Worm (Caenorhabditis elegans): ENCODE measurements around the gene snpc-3.4.

ce11 chrIII:4034984-4035383, 15.1 kb downstream of the snpc-3.4 start:
- TF ChIP-seq snpc-4 (GFP tag; optimal IDR thresholded peaks at IDR 0.05) (no peak), snpc-4 (tag; optimal IDR thresholded peaks at IDR 0.05) (no peak), atf-7 (tag; optimal IDR thresholded peaks at IDR 0.05) (no peak), pha-4 (tag; optimal IDR thresholded peaks at IDR 0.05) (no peak), nhr-90 (tag; optimal IDR thresholded peaks at IDR 0.05) (no peak), tbp1 (GFP tag; optimal IDR thresholded peaks at IDR 0.05) (no peak), dpl-1 (GFP tag; optimal IDR thresholded peaks at IDR 0.05) (no peak), ceh-58 (GFP tag; IDR thresholded peaks at IDR 0.05) (no peak), ztf-26 (tag; optimal IDR thresholded peaks at IDR 0.05) (no peak), B0019.2 (GFP tag; conservative IDR thresholded peaks at IDR 0.05) (no peak), unc-62 (GFP tag; optimal IDR thresholded peaks at IDR 0.05) (no peak), F49E8.2 (tag; optimal IDR thresholded peaks at IDR 0.05; ENCODE audit: insufficient read depth) (no peak), ama-1 (optimal IDR thresholded peaks at IDR 0.05) (no peak), ama-1 (GFP tag; optimal IDR thresholded peaks at IDR 0.05) (no peak)

Data from whole organism, young adult.